Worm (Caenorhabditis elegans): ENCODE results near the gene ZK686.6.

- TF ChIP-seq hnd-1 (tag; optimal IDR thresholded peaks at IDR 0.05), result no peak
- TF ChIP-seq hmg-4 (GFP tag; optimal IDR thresholded peaks at IDR 0.05), result no peak
- TF ChIP-seq tbx-37 (GFP tag; conservative IDR thresholded peaks at IDR 0.05), result no peak
- TF ChIP-seq tra-4 (tag; optimal IDR thresholded peaks at IDR 0.05), result no peak
- no peak for TF ChIP-seq ama-1 (optimal IDR thresholded peaks at IDR 0.05)
- TF ChIP-seq ets-7 (tag; optimal IDR thresholded peaks at IDR 0.05), result no peak
- TF ChIP-seq tbx-11 (GFP tag; IDR thresholded peaks at IDR 0.05), result no peak
- TF ChIP-seq hmbx-1 (tag; optimal IDR thresholded peaks at IDR 0.05), result no peak
- TF ChIP-seq F13C5.2 (tag; optimal IDR thresholded peaks at IDR 0.05), result no peak
- no peak for TF ChIP-seq flt-1 (GFP tag; IDR thresholded peaks at IDR 0.05)
- no peak for TF ChIP-seq pes-1 (GFP tag; IDR thresholded peaks at IDR 0.05)
- TF ChIP-seq aly-1 (tag; optimal IDR thresholded peaks at IDR 0.05), result no peak
Measured at ce11 chrIII:7792209-7792608, 19.4 kb upstream of the ZK686.6 start.
